Fruit fly (Drosophila melanogaster): ENCODE data around the gene indra.

- TF ChIP-seq CG14050 (GFP tag; IDR thresholded peaks at IDR 0.05), result no peak
- TF ChIP-seq Hr78 (GFP tag; optimal IDR thresholded peaks at IDR 0.05), result no peak
- no peak for TF ChIP-seq Ets65A (GFP tag)
- no peak for TF ChIP-seq CG3065 (GFP tag; optimal IDR thresholded peaks at IDR 0.05)
- no peak for TF ChIP-seq ranshi (GFP tag; IDR thresholded peaks at IDR 0.05)
- TF ChIP-seq sens-2 (GFP tag; IDR thresholded peaks at IDR 0.05), result no peak
Measured at dm6 chr3L:1320931-1321556, 21.2 kb downstream of the indra start.

All from whole organism, embryonic.